Fruit fly (Drosophila melanogaster): ENCODE measurements around the gene CG6479.

DNA sequence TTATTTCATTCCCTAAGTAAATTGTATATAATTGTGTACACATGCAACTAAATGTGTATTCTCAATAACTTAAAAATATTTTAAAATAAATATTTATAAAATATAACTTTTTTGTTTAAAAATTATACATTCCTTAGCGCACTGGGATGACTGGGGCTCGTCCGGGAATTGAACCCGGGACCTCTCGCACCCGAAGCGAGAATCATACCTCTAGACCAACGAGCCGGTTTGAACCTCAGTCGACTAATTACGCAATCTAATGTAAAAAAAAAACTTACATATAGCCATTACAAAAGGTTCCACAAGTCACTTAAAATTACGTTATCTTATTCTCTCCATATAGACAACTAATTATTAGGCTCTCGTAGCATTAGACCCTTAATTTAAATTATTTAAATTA, 694 bp upstream of the CG6479 start:
- TF ChIP-seq br (GFP tag; optimal IDR thresholded peaks at IDR 0.05), result no peak
- TF ChIP-seq OdsH (GFP tag; optimal IDR thresholded peaks at IDR 0.05), result no peak
- no peak for TF ChIP-seq Hr78 (GFP tag; optimal IDR thresholded peaks at IDR 0.05)
- no peak for TF ChIP-seq usp (GFP tag; optimal IDR thresholded peaks at IDR 0.05)
- TF ChIP-seq pan (optimal IDR thresholded peaks at IDR 0.05), result no peak
- TF ChIP-seq sage (GFP tag; optimal IDR thresholded peaks at IDR 0.05), result no peak
- TF ChIP-seq h (GFP tag; optimal IDR thresholded peaks at IDR 0.05), result no peak
- no peak for TF ChIP-seq CrebA (GFP tag; optimal IDR thresholded peaks at IDR 0.05; ENCODE audit: borderline replicate concordance)

Data from whole organism, wandering third instar larva.